Worm (Caenorhabditis elegans): ENCODE results near the gene dnj-10.

DNA sequence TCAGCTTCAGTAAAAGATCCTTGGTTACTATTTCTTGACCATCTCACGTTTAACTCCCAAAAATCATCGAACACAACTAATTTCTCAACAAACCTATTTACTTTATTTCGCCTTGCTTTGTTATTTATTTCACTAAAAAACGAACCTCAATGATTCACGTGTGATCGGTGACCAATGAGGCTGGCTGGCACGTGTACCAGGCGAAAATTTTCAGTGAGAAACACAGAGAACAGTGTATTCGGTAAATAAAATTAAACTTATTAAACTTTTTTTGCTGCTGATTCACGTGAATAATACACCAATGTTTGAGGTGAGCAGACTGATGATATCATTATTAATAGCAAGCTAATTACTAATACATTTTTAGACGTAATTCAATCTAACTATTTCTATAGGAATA, 24.4 kb downstream of the dnj-10 start:
- TF ChIP-seq med-1 (GFP tag; optimal IDR thresholded peaks at IDR 0.05; ENCODE audit: insufficient read depth): no peak
- TF ChIP-seq flt-1 (GFP tag; IDR thresholded peaks at IDR 0.05): no peak
- TF ChIP-seq ref-1 (GFP tag; conservative IDR thresholded peaks at IDR 0.05): no peak
- no peak for TF ChIP-seq T22C8.4 (GFP tag; IDR thresholded peaks at IDR 0.05)
